Worm (Caenorhabditis elegans) whole organism, young adult: ENCODE measurements around the gene Y53C12A.3.

Source experiments
- F22D6.2 ChIP-seq: sonication (generic microtip); optimal IDR thresholded peaks from 2 replicates; lab custom pipeline; 2016; ENCODE audit warnings: mild to moderate bottlenecking, missing genetic modification characterization, missing compliant biosample characterization
- ama-1 ChIP-seq, 3 experiments: fragments of 150-350 bp in 1 of 3; sonication (generic microtip) in 2 of 3; optimal IDR thresholded peaks; 2 replicates each; lab custom pipeline; 2014 to 2018; ENCODE audit warnings: missing biosample characterization in 2 of 3, missing genetic modification characterization in 2 of 3, missing genetic modification reagents in 2 of 3
- attf-5 ChIP-seq: fragments of 200-800 bp; sonication (Bioruptor generic); optimal IDR thresholded peaks from 2 replicates; lab custom pipeline; 2018; ENCODE audit warnings: mild to moderate bottlenecking, missing genetic modification characterization, missing compliant biosample characterization
- dox-1 ChIP-seq: fragments of 200-800 bp; sonication (Bioruptor generic); IDR thresholded peaks from 2 replicates; pipeline ENCODE4 v1.3.6; 2022; ENCODE audit warnings: missing genetic modification reagents, missing genetic modification characterization, missing compliant biosample characterization
- dpl-1 ChIP-seq: fragments of 150-350 bp; optimal IDR thresholded peaks from 2 replicates; lab custom pipeline; 2014; ENCODE audit warnings: missing biosample characterization, missing genetic modification reagents, missing genetic modification characterization
- gei-17 ChIP-seq: fragments of 200-800 bp; sonication (Bioruptor generic); optimal IDR thresholded peaks from 2 replicates; lab custom pipeline; 2018; ENCODE audit warnings: mild to moderate bottlenecking, missing genetic modification characterization, missing compliant biosample characterization
- nfya-1 ChIP-seq: sonication (generic microtip); optimal IDR thresholded peaks from 2 replicates; lab custom pipeline; 2017; ENCODE audit warnings: antibody characterized with exemption, missing compliant biosample characterization, missing genetic modification characterization, borderline replicate concordance; ENCODE audit not compliant: insufficient read depth
- pha-4 ChIP-seq: fragments of 150-350 bp; sonication (generic microtip); optimal IDR thresholded peaks from 2 replicates; lab custom pipeline; 2014; ENCODE audit warnings: missing biosample characterization, missing genetic modification reagents, missing genetic modification characterization
- sea-2 ChIP-seq: fragments of 200-800 bp; sonication (Bioruptor generic); IDR thresholded peaks from 2 replicates; pipeline ENCODE4 v1.3.6; 2022; ENCODE audit warnings: missing genetic modification characterization, missing compliant biosample characterization
- snpc-4 ChIP-seq, 5 experiments: fragments of 150-350 bp in 1 of 5; sonication (generic microtip) in 4 of 5; optimal IDR thresholded peaks; 2 replicates each; lab custom pipeline; 2014 to 2018; ENCODE audit warnings: missing genetic modification characterization in 5 of 5, missing biosample characterization in 3 of 5, antibody characterized with exemption in 2 of 5, mild to moderate bottlenecking in 2 of 5, missing compliant biosample characterization in 2 of 5, missing genotype in 2 of 5, moderate library complexity in 2 of 5, missing genetic modification reagents in 1 of 5
- unc-62 ChIP-seq: fragments of 150-350 bp; optimal IDR thresholded peaks from 2 replicates; lab custom pipeline; 2014; ENCODE audit warnings: missing biosample characterization, missing genetic modification reagents, missing genetic modification characterization

DNA sequence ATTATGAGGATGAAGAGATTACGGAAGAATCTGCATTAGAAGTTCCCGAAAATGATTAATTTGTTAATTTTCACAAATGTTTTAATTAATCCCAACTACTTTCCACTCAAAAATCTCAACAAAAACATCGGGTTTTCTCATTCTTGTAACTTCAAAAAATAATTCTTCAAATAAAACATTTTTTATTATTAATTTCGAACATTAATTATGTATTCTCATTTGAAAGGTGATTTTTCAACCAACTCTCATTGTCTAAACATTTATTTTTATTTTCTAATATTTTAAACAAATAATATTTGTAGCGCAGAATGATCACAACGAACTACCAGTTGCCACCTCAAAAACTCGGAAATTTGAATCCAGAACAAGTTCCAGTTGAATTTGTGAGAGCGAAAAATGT is 34.7 kb downstream of the Y53C12A.3 start, which contains the start of gene ZK1320.7:
- TF ChIP-seq dpl-1 (GFP tag; lab: Kevin White, UChicago) (no peak), pha-4 (tag; lab: Kevin White, UChicago) (no peak), ama-1 (optimal IDR thresholded peaks at IDR 0.05; lab: Kevin White, UChicago) (no peak), ama-1 (GFP tag; optimal IDR thresholded peaks at IDR 0.05; lab: Kevin White, UChicago) (no peak), gei-17 (GFP tag; lab: Kevin White, UChicago) (no peak), attf-5 (GFP tag; lab: Kevin White, UChicago) (no peak), unc-62 (no peak), F22D6.2 (no peak), sea-2 (GFP tag; lab: Robert Waterston, UW) (no peak), dox-1 (GFP tag; lab: Robert Waterston, UW) (no peak), snpc-4 (GFP tag; optimal IDR thresholded peaks at IDR 0.05; lab: Kevin White, UChicago) (no peak), snpc-4 (tag; optimal IDR thresholded peaks at IDR 0.05; lab: Kevin White, UChicago) (no peak), nfya-1 (no peak)
